Fruit fly (Drosophila melanogaster) whole organism, embryonic: ENCODE results near the gene Mdr65.
A peak's percentile ranks its signal among the peaks of the same experiment; 100 is the strongest.

ENCODE experiments used
- CG10431 ChIP-seq: fragments of 200-800 bp; sonication (Bioruptor generic); optimal IDR thresholded peaks from 3 replicates; lab custom pipeline; 2018; ENCODE audit warnings: missing biosample characterization, mild to moderate bottlenecking, missing genetic modification characterization
- CG10462 ChIP-seq: fragments of 200-800 bp; sonication (Bioruptor generic); optimal IDR thresholded peaks from 2 replicates; lab custom pipeline; 2016; ENCODE audit warnings: missing biosample characterization, missing genetic modification characterization
- CG10654 ChIP-seq: fragments of 200-800 bp; sonication (Bioruptor generic); optimal IDR thresholded peaks from 2 replicates; lab custom pipeline; 2016; ENCODE audit warnings: missing biosample characterization, missing genetic modification characterization
- CG11456 ChIP-seq: fragments of 200-800 bp; sonication (Bioruptor generic); IDR thresholded peaks from 3 replicates; pipeline ENCODE4 v1.3.6; 2022; ENCODE audit warnings: missing biosample characterization, missing genetic modification characterization
- CG12942 ChIP-seq: fragments of 200-800 bp; sonication (Bioruptor generic); optimal IDR thresholded peaks from 3 replicates; lab custom pipeline; 2016; ENCODE audit warnings: missing biosample characterization, missing genetic modification characterization
- CG13775 ChIP-seq: fragments of 200-800 bp; sonication (Bioruptor generic); optimal IDR thresholded peaks from 3 replicates; lab custom pipeline; 2017; ENCODE audit warnings: missing biosample characterization, mild to moderate bottlenecking, missing genetic modification characterization
- CG13894 ChIP-seq: fragments of 200-800 bp; sonication (Bioruptor generic); optimal IDR thresholded peaks from 3 replicates; lab custom pipeline; 2018; ENCODE audit warnings: missing biosample characterization, mild to moderate bottlenecking, missing genetic modification characterization, moderate library complexity
- CG14667 ChIP-seq: fragments of 200-800 bp; sonication (Bioruptor generic); IDR thresholded peaks from 2 replicates; pipeline ENCODE4 v1.3.6; 2022; ENCODE audit warnings: missing biosample characterization, missing genetic modification characterization
- CG14860 ChIP-seq: fragments of 200-800 bp; sonication (Bioruptor generic); IDR thresholded peaks from 3 replicates; pipeline ENCODE4 v1.3.6; 2022; ENCODE audit warnings: missing biosample characterization, missing genetic modification characterization; ENCODE audit not compliant: partially characterized antibody
- CG17829 ChIP-seq: fragments of 200-800 bp; optimal IDR thresholded peaks from 2 replicates; lab custom pipeline; 2019; ENCODE audit warnings: missing biosample characterization, mild to moderate bottlenecking, missing genetic modification characterization, moderate library complexity
- CG17912 ChIP-seq: fragments of 200-800 bp; sonication (Bioruptor generic); optimal IDR thresholded peaks from 2 replicates; lab custom pipeline; 2018; ENCODE audit warnings: missing biosample characterization, mild to moderate bottlenecking, missing genetic modification characterization
- CG2116 ChIP-seq: fragments of 200-800 bp; sonication (Bioruptor generic); optimal IDR thresholded peaks from 3 replicates; lab custom pipeline; 2018; ENCODE audit warnings: missing biosample characterization, mild to moderate bottlenecking, missing genetic modification characterization
- CG3281 ChIP-seq: fragments of 200-800 bp; sonication (Bioruptor generic); optimal IDR thresholded peaks from 3 replicates; lab custom pipeline; 2017; ENCODE audit warnings: missing biosample characterization, mild to moderate bottlenecking, missing genetic modification characterization
- CG3838 ChIP-seq: fragments of 200-800 bp; sonication (Bioruptor generic); optimal IDR thresholded peaks from 3 replicates; lab custom pipeline; 2016; ENCODE audit warnings: missing biosample characterization, missing genetic modification characterization
- CG5245 ChIP-seq: fragments of 200-800 bp; sonication (Bioruptor generic); optimal IDR thresholded peaks from 3 replicates; lab custom pipeline; 2016; ENCODE audit warnings: missing biosample characterization, missing genetic modification characterization
- CG7357 ChIP-seq: fragments of 200-800 bp; sonication (Bioruptor generic); IDR thresholded peaks from 3 replicates; pipeline ENCODE4 v1.3.6; 2022; ENCODE audit warnings: missing biosample characterization, missing genetic modification characterization
- CHES-1-like ChIP-seq: fragments of 200-800 bp; sonication (Bioruptor generic); optimal IDR thresholded peaks from 2 replicates; lab custom pipeline; 2016; ENCODE audit warnings: missing biosample characterization, missing genetic modification characterization
- Dfd ChIP-seq, 2 experiments: fragments of >200 bp; optimal IDR thresholded peaks; 2 replicates each; lab custom pipeline; 2017; ENCODE audit warnings: missing biosample characterization in 2 of 2, missing genetic modification characterization in 2 of 2
- E2f2 ChIP-seq: fragments of 200-800 bp; sonication (Bioruptor generic); IDR thresholded peaks from 2 replicates; pipeline ENCODE4 v1.3.6; 2022; ENCODE audit warnings: missing biosample characterization, missing genetic modification characterization
- HmgZ ChIP-seq: fragments of 200-800 bp; sonication (Bioruptor generic); optimal IDR thresholded peaks from 2 replicates; lab custom pipeline; 2018; ENCODE audit warnings: missing biosample characterization, mild to moderate bottlenecking, missing genetic modification characterization
- Hr3 ChIP-seq: fragments of 200-800 bp; sonication (Bioruptor generic); optimal IDR thresholded peaks from 3 replicates; lab custom pipeline; 2016; ENCODE audit warnings: missing biosample characterization, missing genetic modification characterization
- Hr78 ChIP-seq, 2 experiments: fragments of 200-800 bp in 1 of 2; fragments of >200 bp in 1 of 2; sonication (Bioruptor generic) in 1 of 2; optimal IDR thresholded peaks; 2 replicates each; lab custom pipeline; 2017 to 2019; ENCODE audit warnings: missing biosample characterization in 2 of 2, missing genetic modification characterization in 2 of 2, mild to moderate bottlenecking in 1 of 2, moderate library complexity in 1 of 2
- Lhr ChIP-seq: fragments of 200-800 bp; sonication (Bioruptor generic); optimal IDR thresholded peaks from 3 replicates; lab custom pipeline; 2017; ENCODE audit warnings: mild to moderate bottlenecking, missing biosample characterization, missing genetic modification reagents, missing genetic modification characterization
- Oaz ChIP-seq: fragments of 200-800 bp; sonication (Bioruptor generic); IDR thresholded peaks from 2 replicates; pipeline ENCODE4 v1.3.6; 2022; ENCODE audit warnings: missing biosample characterization, missing genetic modification characterization
- Pdp1 ChIP-seq, 2 experiments: fragments of 200-800 bp; sonication (Bioruptor generic); optimal IDR thresholded peaks; 3 replicates each; lab custom pipeline; 2016; ENCODE audit warnings: missing biosample characterization in 2 of 2, missing genetic modification characterization in 2 of 2, mild to moderate bottlenecking in 1 of 2, moderate library complexity in 1 of 2
- Ssrp ChIP-seq: fragments of 200-800 bp; sonication (Bioruptor generic); optimal IDR thresholded peaks from 2 replicates; lab custom pipeline; 2018; ENCODE audit warnings: missing biosample characterization, mild to moderate bottlenecking, missing genetic modification characterization, moderate library complexity
- TFAM ChIP-seq: fragments of 200-800 bp; sonication (Bioruptor generic); optimal IDR thresholded peaks from 2 replicates; lab custom pipeline; 2017; ENCODE audit warnings: missing biosample characterization, missing genetic modification characterization, inconsistent platforms
- Taf1 ChIP-seq: fragments of 200-800 bp; sonication (Bioruptor generic); IDR thresholded peaks from 2 replicates; pipeline ENCODE4 v1.3.6; 2022; ENCODE audit warnings: missing biosample characterization, missing genetic modification characterization
- al ChIP-seq: fragments of 200-800 bp; sonication (Bioruptor generic); IDR thresholded peaks from 2 replicates; pipeline ENCODE4 v1.3.6; 2022; ENCODE audit warnings: missing biosample characterization, missing genetic modification characterization
- ap ChIP-seq: fragments of 200-800 bp; sonication (Bioruptor generic); IDR thresholded peaks from 2 replicates; pipeline ENCODE4 v1.3.6; 2022; ENCODE audit warnings: missing biosample characterization, missing genetic modification characterization
- cas ChIP-seq: fragments of 200-800 bp; sonication (Bioruptor generic); IDR thresholded peaks from 2 replicates; pipeline ENCODE4 v1.3.6; 2022; ENCODE audit warnings: missing biosample characterization, missing genetic modification characterization
- caup ChIP-seq: fragments of 200-800 bp; sonication (Bioruptor generic); optimal IDR thresholded peaks from 3 replicates; lab custom pipeline; 2017; ENCODE audit warnings: missing biosample characterization, mild to moderate bottlenecking, missing genetic modification characterization, moderate library complexity; ENCODE audit not compliant: severe bottlenecking
- croc ChIP-seq: fragments of 200-800 bp; sonication (Bioruptor generic); conservative IDR thresholded peaks from 3 replicates; pipeline ENCODE4 v1.3.6; 2022; ENCODE audit warnings: missing biosample characterization, missing genetic modification characterization
- cwo ChIP-seq: fragments of 200-800 bp; sonication (Bioruptor generic); optimal IDR thresholded peaks from 3 replicates; lab custom pipeline; 2017; ENCODE audit warnings: missing biosample characterization, missing genetic modification characterization, mild to moderate bottlenecking, moderate library complexity, missing genetic modification reagents
- da ChIP-seq: fragments of 200-800 bp; sonication (Bioruptor generic); optimal IDR thresholded peaks from 2 replicates; lab custom pipeline; 2016; ENCODE audit warnings: missing biosample characterization, missing genetic modification characterization
- esg ChIP-seq: fragments of 200-800 bp; sonication (Bioruptor generic); conservative IDR thresholded peaks from 2 replicates; pipeline ENCODE4 v1.3.6; 2022; ENCODE audit warnings: missing biosample characterization, missing genetic modification characterization
- insv ChIP-seq, 2 experiments: fragments of 200-800 bp; sonication (Bioruptor generic); optimal IDR thresholded peaks; 3 replicates each; lab custom pipeline; 2016 to 2018; ENCODE audit warnings: missing biosample characterization in 2 of 2, missing genetic modification characterization in 2 of 2
- maf-S ChIP-seq: fragments of 200-800 bp; sonication (Bioruptor generic); optimal IDR thresholded peaks from 2 replicates; lab custom pipeline; 2016; ENCODE audit warnings: missing biosample characterization, missing genetic modification characterization
- mirr ChIP-seq: fragments of 200-800 bp; sonication (Bioruptor generic); optimal IDR thresholded peaks from 3 replicates; lab custom pipeline; 2018; ENCODE audit warnings: missing biosample characterization, mild to moderate bottlenecking, missing genetic modification characterization
- nerfin-1 ChIP-seq: fragments of 200-800 bp; sonication (Bioruptor generic); optimal IDR thresholded peaks from 3 replicates; lab custom pipeline; 2019; ENCODE audit warnings: missing biosample characterization, mild to moderate bottlenecking, missing genetic modification characterization, moderate library complexity
- pnt ChIP-seq: fragments of 200-800 bp; sonication (Bioruptor generic); optimal IDR thresholded peaks from 3 replicates; lab custom pipeline; 2016; ENCODE audit warnings: missing biosample characterization, missing genetic modification characterization
- ranshi ChIP-seq: fragments of 200-800 bp; sonication (Bioruptor generic); IDR thresholded peaks from 2 replicates; pipeline ENCODE4 v1.3.6; 2022; ENCODE audit warnings: missing biosample characterization, missing genetic modification characterization
- sim ChIP-seq: fragments of 200-800 bp; sonication (Bioruptor generic); IDR thresholded peaks from 2 replicates; pipeline ENCODE4 v1.3.6; 2022; ENCODE audit warnings: missing biosample characterization, missing genetic modification characterization
- slp2 ChIP-seq: fragments of 200-800 bp; sonication (Bioruptor generic); optimal IDR thresholded peaks from 2 replicates; lab custom pipeline; 2016; ENCODE audit warnings: missing biosample characterization, missing genetic modification characterization
- sna ChIP-seq: fragments of 200-800 bp; sonication (Bioruptor generic); IDR thresholded peaks from 2 replicates; pipeline ENCODE4 v1.3.6; 2022; ENCODE audit warnings: missing biosample characterization, missing genetic modification characterization; ENCODE audit not compliant: partially characterized antibody
- tin ChIP-seq: fragments of 200-800 bp; sonication (Bioruptor generic); optimal IDR thresholded peaks from 3 replicates; lab custom pipeline; 2016; ENCODE audit warnings: missing biosample characterization, missing genetic modification characterization
- tll ChIP-seq, 2 experiments: fragments of 200-800 bp in 1 of 2; fragments of >200 bp in 1 of 2; sonication (Bioruptor generic) in 1 of 2; optimal IDR thresholded peaks; 2 replicates each; lab custom pipeline; 2017 to 2019; ENCODE audit warnings: missing biosample characterization in 2 of 2, missing genetic modification characterization in 2 of 2, mild to moderate bottlenecking in 1 of 2, moderate library complexity in 1 of 2
- trem ChIP-seq: fragments of 200-800 bp; optimal IDR thresholded peaks from 3 replicates; lab custom pipeline; 2019; ENCODE audit warnings: missing biosample characterization, mild to moderate bottlenecking, missing genetic modification characterization, moderate library complexity
- usp ChIP-seq: fragments of >200 bp; optimal IDR thresholded peaks from 2 replicates; lab custom pipeline; 2017; ENCODE audit warnings: missing biosample characterization, missing genetic modification characterization

Gene Mdr65

DNA sequence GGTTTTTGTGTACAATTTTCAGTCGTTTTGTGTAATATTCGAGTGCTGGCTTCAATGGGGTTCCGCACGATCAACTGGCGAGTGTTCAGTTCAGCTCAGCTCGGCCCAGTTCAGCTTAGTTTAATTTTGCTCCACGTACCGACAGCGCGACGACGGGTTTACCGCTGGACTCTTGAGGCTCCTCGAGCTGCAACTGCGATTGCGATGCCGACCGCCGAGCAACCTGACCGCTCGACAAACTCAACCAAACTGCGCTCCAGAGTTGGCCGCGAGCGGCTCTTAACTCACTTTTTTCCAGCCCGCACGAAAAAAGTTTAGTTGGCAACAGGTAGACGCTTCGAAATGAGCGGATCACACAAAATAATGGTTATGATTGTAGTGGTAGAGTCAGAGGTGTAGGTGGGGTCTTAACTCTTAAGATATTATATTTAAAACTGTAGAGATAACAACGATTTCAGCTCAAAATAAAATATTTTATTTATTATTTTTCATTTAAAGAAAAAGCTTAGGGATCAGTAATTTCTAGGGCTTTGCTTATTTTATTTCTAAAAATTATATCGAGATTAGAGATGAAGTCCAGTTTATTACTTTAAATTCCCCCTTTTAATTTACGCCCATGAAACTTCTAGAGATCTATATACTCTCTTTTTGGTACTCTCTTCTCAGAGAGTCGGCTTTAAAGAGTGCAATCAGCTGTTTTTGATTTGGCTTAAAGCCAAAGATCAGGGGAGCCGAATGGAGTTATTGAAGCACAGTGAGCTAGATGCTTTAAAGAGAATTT, 11.1 kb upstream of the Mdr65 start, which contains the start of gene Best2 (continued):
- TF ChIP-seq CG13775: peak; percentile 80
- TF ChIP-seq Lhr (GFP tag; lab: Kevin White, UChicago): peak; percentile 23
- TF ChIP-seq mirr (GFP tag; lab: Kevin White, UChicago): peak; percentile 2
- TF ChIP-seq pnt (GFP tag; lab: Kevin White, UChicago): peak; percentile 52
- TF ChIP-seq tin: peak; percentile 80
- no peak for TF ChIP-seq CG14860
- peak; percentile 86 for TF ChIP-seq CG14667
- peak; percentile 80 for TF ChIP-seq cwo (GFP tag; lab: Kevin White, UChicago)
- TF ChIP-seq CG10654 (GFP tag; lab: Kevin White, UChicago): peak; percentile 56
- peak; percentile 81 for TF ChIP-seq CG11456 (GFP tag; lab: Robert Waterston, UW)
- peak; percentile 50 for TF ChIP-seq CG2116 (GFP tag; lab: Kevin White, UChicago)
- no peak for TF ChIP-seq usp
- peak; percentile 62 for TF ChIP-seq slp2
- peak; percentile 65 for TF ChIP-seq maf-S (GFP tag; lab: Kevin White, UChicago)
- peak; percentile 82 for TF ChIP-seq CHES-1-like
- peak; percentile 83 for TF ChIP-seq nerfin-1 (tag; lab: Kevin White, UChicago)
- TF ChIP-seq CG10431 (GFP tag; lab: Kevin White, UChicago): peak; percentile 66
- TF ChIP-seq CG13894 (tag; lab: Kevin White, UChicago): peak; percentile 72
- peak; percentile 90 for TF ChIP-seq ranshi (GFP tag; lab: Robert Waterston, UW)
- peak; percentile 70 to 73 for TF ChIP-seq Pdp1 (GFP tag; optimal IDR thresholded peaks at IDR 0.05; lab: Kevin White, UChicago)
- peak; percentile 90 for TF ChIP-seq CG17829 (tag; lab: Kevin White, UChicago)
- peak; percentile 86 for TF ChIP-seq sim (GFP tag; lab: Robert Waterston, UW)
- peak in 1 of 2 experiments; percentile 91 for TF ChIP-seq Hr78 (GFP tag; optimal IDR thresholded peaks at IDR 0.05; lab: Kevin White, UChicago)
- peak; percentile 95 for TF ChIP-seq al
- TF ChIP-seq croc (GFP tag; lab: Robert Waterston, UW): peak; percentile 92
- peak; percentile 31 for TF ChIP-seq CG5245 (GFP tag; lab: Kevin White, UChicago)
- TF ChIP-seq caup (GFP tag; lab: Kevin White, UChicago): peak; percentile 79
- peak; percentile 51 for TF ChIP-seq CG3838 (GFP tag; lab: Kevin White, UChicago)
- TF ChIP-seq E2f2: peak; percentile 76
- peak in 1 of 2 experiments; percentile 35 for TF ChIP-seq insv (GFP tag; optimal IDR thresholded peaks at IDR 0.05; lab: Kevin White, UChicago)
- TF ChIP-seq CG3281: peak; percentile 85
- TF ChIP-seq TFAM (GFP tag; lab: Kevin White, UChicago): no peak
- peak; percentile 82 for TF ChIP-seq Hr3 (GFP tag; lab: Kevin White, UChicago)
- TF ChIP-seq trem: peak; percentile 56
- TF ChIP-seq tll (GFP tag; optimal IDR thresholded peaks at IDR 0.05; lab: Kevin White, UChicago): peak in 1 of 2 experiments; percentile 28
- no peak for TF ChIP-seq sna
- TF ChIP-seq Ssrp: peak; percentile 77
- peak; percentile 89 for TF ChIP-seq Taf1 (GFP tag; lab: Robert Waterston, UW)
- TF ChIP-seq ap (GFP tag; lab: Robert Waterston, UW): peak; percentile 87
- peak; percentile 75 for TF ChIP-seq cas (GFP tag; lab: Robert Waterston, UW)
- no peak for TF ChIP-seq CG17912 (GFP tag; lab: Kevin White, UChicago)
- TF ChIP-seq Oaz (GFP tag; lab: Robert Waterston, UW): peak; percentile 82
- TF ChIP-seq da (GFP tag; lab: Kevin White, UChicago): peak; percentile 6
- TF ChIP-seq CG10462 (GFP tag; lab: Kevin White, UChicago): peak; percentile 72
- TF ChIP-seq CG7357 (GFP tag; lab: Robert Waterston, UW): peak; percentile 89
- peak; percentile 70 for TF ChIP-seq HmgZ (tag; lab: Kevin White, UChicago)
- no peak for TF ChIP-seq Dfd (GFP tag; optimal IDR thresholded peaks at IDR 0.05; lab: Kevin White, UChicago)
- TF ChIP-seq CG12942 (GFP tag; lab: Kevin White, UChicago): peak; percentile 38
- peak; percentile 90 for TF ChIP-seq esg (GFP tag; lab: Robert Waterston, UW)
